Fruit fly (Drosophila melanogaster) whole organism, embryonic: Measurements from ENCODE around the gene MRG15.
A peak's percentile ranks its signal among the peaks of the same experiment; 100 is the strongest.

Source experiments
- Adf1 ChIP-seq: fragments of 200-800 bp; sonication (Bioruptor generic); IDR thresholded peaks from 2 replicates; pipeline ENCODE4 v1.3.6; 2022; ENCODE audit warnings: missing biosample characterization, missing genetic modification characterization
- Asciz ChIP-seq: fragments of 200-800 bp; sonication (Bioruptor generic); optimal IDR thresholded peaks from 2 replicates; lab custom pipeline; 2017; ENCODE audit warnings: missing biosample characterization, mild to moderate bottlenecking, missing genetic modification characterization, missing genetic modification reagents
- B-H1 ChIP-seq: fragments of 200-800 bp; sonication (Bioruptor generic); IDR thresholded peaks from 3 replicates; pipeline ENCODE4 v1.3.6; 2022; ENCODE audit warnings: missing biosample characterization, missing genetic modification characterization
- Bteb2 ChIP-seq: fragments of 200-800 bp; sonication (Bioruptor generic); optimal IDR thresholded peaks from 2 replicates; lab custom pipeline; 2016; ENCODE audit warnings: missing biosample characterization, missing genetic modification characterization
- CG10209 ChIP-seq: fragments of 200-800 bp; sonication (Bioruptor generic); optimal IDR thresholded peaks from 3 replicates; lab custom pipeline; 2017; ENCODE audit warnings: missing biosample characterization, mild to moderate bottlenecking, missing genetic modification characterization, missing genetic modification reagents
- CG10366 ChIP-seq: fragments of 200-800 bp; sonication (Bioruptor generic); IDR thresholded peaks from 2 replicates; pipeline ENCODE4 v1.3.6; 2022; ENCODE audit warnings: missing biosample characterization, missing genetic modification characterization
- CG10654 ChIP-seq: fragments of 200-800 bp; sonication (Bioruptor generic); optimal IDR thresholded peaks from 2 replicates; lab custom pipeline; 2016; ENCODE audit warnings: missing biosample characterization, missing genetic modification characterization
- CG12219 ChIP-seq: fragments of 200-800 bp; sonication (Bioruptor generic); optimal IDR thresholded peaks from 3 replicates; lab custom pipeline; 2018; ENCODE audit warnings: missing biosample characterization, mild to moderate bottlenecking, missing genetic modification characterization
- CG14014 ChIP-seq: fragments of 200-800 bp; sonication (Bioruptor generic); IDR thresholded peaks from 2 replicates; pipeline ENCODE4 v1.3.6; 2022; ENCODE audit warnings: missing biosample characterization, missing genetic modification characterization
- CG14860 ChIP-seq: fragments of 200-800 bp; sonication (Bioruptor generic); IDR thresholded peaks from 3 replicates; pipeline ENCODE4 v1.3.6; 2022; ENCODE audit warnings: missing biosample characterization, missing genetic modification characterization; ENCODE audit not compliant: partially characterized antibody
- CG15269 ChIP-seq: fragments of 200-800 bp; sonication (Bioruptor generic); optimal IDR thresholded peaks from 2 replicates; lab custom pipeline; 2018; ENCODE audit warnings: missing biosample characterization, mild to moderate bottlenecking, missing genetic modification characterization, moderate library complexity
- CG17802 ChIP-seq: fragments of 200-800 bp; sonication (Bioruptor generic); optimal IDR thresholded peaks from 2 replicates; lab custom pipeline; 2018; ENCODE audit warnings: missing biosample characterization, mild to moderate bottlenecking, missing genetic modification characterization, moderate library complexity
- CG18764 ChIP-seq: fragments of 200-800 bp; sonication (Bioruptor generic); optimal IDR thresholded peaks from 3 replicates; lab custom pipeline; 2016; ENCODE audit warnings: missing biosample characterization, missing genetic modification characterization
- CG32532 ChIP-seq: fragments of 200-800 bp; sonication (Bioruptor generic); IDR thresholded peaks from 2 replicates; pipeline ENCODE4 v1.3.6; 2022; ENCODE audit warnings: missing biosample characterization, missing genetic modification characterization
- CG34224 ChIP-seq: fragments of 200-800 bp; sonication (Bioruptor generic); IDR thresholded peaks from 3 replicates; pipeline ENCODE4 v1.3.6; 2022; ENCODE audit warnings: missing biosample characterization, missing genetic modification characterization; ENCODE audit not compliant: partially characterized antibody
- CG3847 ChIP-seq: fragments of 200-800 bp; sonication (Bioruptor generic); IDR thresholded peaks from 2 replicates; pipeline ENCODE4 v1.3.6; 2022; ENCODE audit warnings: missing biosample characterization, missing genetic modification characterization
- CG4424 ChIP-seq: fragments of 200-800 bp; sonication (Bioruptor generic); optimal IDR thresholded peaks from 3 replicates; lab custom pipeline; 2016; ENCODE audit warnings: missing biosample characterization, missing genetic modification characterization
- CG7556 ChIP-seq: fragments of 200-800 bp; sonication (Bioruptor generic); optimal IDR thresholded peaks from 2 replicates; lab custom pipeline; 2017; ENCODE audit warnings: missing biosample characterization, mild to moderate bottlenecking, missing genetic modification characterization
- CG8765 ChIP-seq: fragments of 200-800 bp; sonication (Bioruptor generic); IDR thresholded peaks from 2 replicates; pipeline ENCODE4 v1.3.6; 2022; ENCODE audit warnings: missing biosample characterization, missing genetic modification characterization
- CG8944 ChIP-seq: fragments of 200-800 bp; sonication (Bioruptor generic); optimal IDR thresholded peaks from 3 replicates; lab custom pipeline; 2016; ENCODE audit warnings: missing biosample characterization, missing genetic modification characterization
- D19B ChIP-seq: fragments of 200-800 bp; sonication (Bioruptor generic); optimal IDR thresholded peaks from 2 replicates; lab custom pipeline; 2017; ENCODE audit warnings: missing biosample characterization, mild to moderate bottlenecking, missing genetic modification characterization
- Dbx ChIP-seq: fragments of 200-800 bp; sonication (Bioruptor generic); IDR thresholded peaks from 3 replicates; pipeline ENCODE4 v1.3.6; 2022; ENCODE audit warnings: missing biosample characterization, missing genetic modification characterization
- Ets97D ChIP-seq: fragments of 200-800 bp; sonication (Bioruptor generic); optimal IDR thresholded peaks from 3 replicates; lab custom pipeline; 2016; ENCODE audit warnings: missing biosample characterization, missing genetic modification characterization
- Fer3 ChIP-seq: fragments of 200-800 bp; sonication (Bioruptor generic); optimal IDR thresholded peaks from 2 replicates; lab custom pipeline; 2018; ENCODE audit warnings: missing biosample characterization, mild to moderate bottlenecking, missing genetic modification characterization, moderate library complexity
- HmgD ChIP-seq: fragments of 200-800 bp; sonication (Bioruptor generic); optimal IDR thresholded peaks from 3 replicates; lab custom pipeline; 2016; ENCODE audit warnings: missing biosample characterization, missing genetic modification characterization
- Kr ChIP-seq: fragments of 200-800 bp; sonication (Bioruptor generic); optimal IDR thresholded peaks from 2 replicates; lab custom pipeline; 2017; ENCODE audit warnings: missing biosample characterization, mild to moderate bottlenecking, missing genetic modification characterization
- Lpt ChIP-seq: fragments of >200 bp; optimal IDR thresholded peaks from 2 replicates; lab custom pipeline; 2018; ENCODE audit warnings: missing biosample characterization, missing genetic modification characterization
- NC2α ChIP-seq: fragments of 200-800 bp; sonication (Bioruptor generic); optimal IDR thresholded peaks from 2 replicates; lab custom pipeline; 2016; ENCODE audit warnings: missing biosample characterization, missing genetic modification characterization
- Xbp1 ChIP-seq: fragments of 200-800 bp; sonication (Bioruptor generic); optimal IDR thresholded peaks from 3 replicates; lab custom pipeline; 2016; ENCODE audit warnings: missing biosample characterization, mild to moderate bottlenecking, missing genetic modification characterization
- YL-1 ChIP-seq: fragments of 200-800 bp; sonication (Bioruptor generic); optimal IDR thresholded peaks from 3 replicates; lab custom pipeline; 2017; ENCODE audit warnings: missing biosample characterization, mild to moderate bottlenecking, missing genetic modification characterization
- ase ChIP-seq: fragments of 200-800 bp; sonication (Bioruptor generic); IDR thresholded peaks from 3 replicates; pipeline ENCODE4 v1.3.6; 2022; ENCODE audit warnings: missing biosample characterization, missing genetic modification characterization
- br ChIP-seq: fragments of >200 bp; optimal IDR thresholded peaks from 2 replicates; lab custom pipeline; 2017
- cad ChIP-seq: fragments of >200 bp; optimal IDR thresholded peaks from 2 replicates; lab custom pipeline; 2017; ENCODE audit warnings: missing biosample characterization, missing genetic modification characterization
- crol ChIP-seq: fragments of 200-800 bp; sonication (Bioruptor generic); IDR thresholded peaks from 2 replicates; pipeline ENCODE4 v1.3.6; 2022; ENCODE audit warnings: missing biosample characterization, missing genetic modification characterization
- dm ChIP-seq: fragments of 200-800 bp; sonication (Bioruptor generic); optimal IDR thresholded peaks from 3 replicates; lab custom pipeline; 2016; ENCODE audit warnings: missing biosample characterization, missing genetic modification characterization
- ewg ChIP-seq: fragments of 200-800 bp; sonication (Bioruptor generic); optimal IDR thresholded peaks from 3 replicates; lab custom pipeline; 2017; ENCODE audit warnings: mild to moderate bottlenecking, missing biosample characterization, missing genetic modification reagents, missing genetic modification characterization
- fd96Cb ChIP-seq: fragments of 200-800 bp; sonication (Bioruptor generic); optimal IDR thresholded peaks from 2 replicates; lab custom pipeline; 2018; ENCODE audit warnings: missing biosample characterization, mild to moderate bottlenecking, missing genetic modification characterization, moderate library complexity
- fru ChIP-seq: fragments of >200 bp; optimal IDR thresholded peaks from 2 replicates; lab custom pipeline; 2017
- jumu ChIP-seq: fragments of 200-800 bp; sonication (Bioruptor generic); optimal IDR thresholded peaks from 3 replicates; lab custom pipeline; 2016; ENCODE audit warnings: missing biosample characterization, missing genetic modification characterization
- kay ChIP-seq: fragments of 200-800 bp; sonication (Bioruptor generic); optimal IDR thresholded peaks from 2 replicates; lab custom pipeline; 2016; ENCODE audit warnings: missing biosample characterization, missing genetic modification characterization
- kni ChIP-seq: fragments of 200-800 bp; sonication (Bioruptor generic); optimal IDR thresholded peaks from 3 replicates; lab custom pipeline; 2017; ENCODE audit warnings: mild to moderate bottlenecking, missing biosample characterization, missing genetic modification reagents, missing genetic modification characterization
- nerfin-1 ChIP-seq: fragments of 200-800 bp; sonication (Bioruptor generic); optimal IDR thresholded peaks from 3 replicates; lab custom pipeline; 2019; ENCODE audit warnings: missing biosample characterization, mild to moderate bottlenecking, missing genetic modification characterization, moderate library complexity
- prd ChIP-seq, 3 experiments: fragments of >200 bp in 2 of 3; fragments of 200-800 bp in 1 of 3; sonication (Bioruptor generic) in 1 of 3; optimal IDR thresholded peaks in 2 of 3; IDR thresholded peaks in 1 of 3; 2 replicates in 2 of 3; 3 replicates in 1 of 3; pipeline versions ENCODE4 v1.3.6 to Lab custom; 2017 to 2022; ENCODE audit warnings: missing biosample characterization in 1 of 3, missing genetic modification characterization in 1 of 3
- pros ChIP-seq: fragments of 200-800 bp; sonication (Bioruptor generic); optimal IDR thresholded peaks from 3 replicates; lab custom pipeline; 2019; ENCODE audit warnings: missing biosample characterization, mild to moderate bottlenecking, missing genetic modification characterization, moderate library complexity
- pzg ChIP-seq: fragments of 200-800 bp; sonication (Bioruptor generic); optimal IDR thresholded peaks from 3 replicates; lab custom pipeline; 2018; ENCODE audit warnings: missing biosample characterization, mild to moderate bottlenecking, missing genetic modification characterization, moderate library complexity
- schlank ChIP-seq: fragments of 200-800 bp; sonication (Bioruptor generic); optimal IDR thresholded peaks from 2 replicates; lab custom pipeline; 2018; ENCODE audit warnings: missing biosample characterization, mild to moderate bottlenecking, missing genetic modification characterization
- toy ChIP-seq: fragments of 200-800 bp; sonication (Bioruptor generic); IDR thresholded peaks from 2 replicates; pipeline ENCODE4 v1.3.6; 2022; ENCODE audit warnings: missing biosample characterization, missing genetic modification characterization
- tup ChIP-seq: fragments of 200-800 bp; sonication (Bioruptor generic); optimal IDR thresholded peaks from 2 replicates; lab custom pipeline; 2016; ENCODE audit warnings: missing biosample characterization, mild to moderate bottlenecking, missing genetic modification characterization, moderate library complexity
- zfh1 ChIP-seq: fragments of 200-800 bp; sonication (Bioruptor generic); IDR thresholded peaks from 3 replicates; pipeline ENCODE4 v1.3.6; 2022; ENCODE audit warnings: missing biosample characterization, missing genetic modification characterization

Gene MRG15

DNA sequence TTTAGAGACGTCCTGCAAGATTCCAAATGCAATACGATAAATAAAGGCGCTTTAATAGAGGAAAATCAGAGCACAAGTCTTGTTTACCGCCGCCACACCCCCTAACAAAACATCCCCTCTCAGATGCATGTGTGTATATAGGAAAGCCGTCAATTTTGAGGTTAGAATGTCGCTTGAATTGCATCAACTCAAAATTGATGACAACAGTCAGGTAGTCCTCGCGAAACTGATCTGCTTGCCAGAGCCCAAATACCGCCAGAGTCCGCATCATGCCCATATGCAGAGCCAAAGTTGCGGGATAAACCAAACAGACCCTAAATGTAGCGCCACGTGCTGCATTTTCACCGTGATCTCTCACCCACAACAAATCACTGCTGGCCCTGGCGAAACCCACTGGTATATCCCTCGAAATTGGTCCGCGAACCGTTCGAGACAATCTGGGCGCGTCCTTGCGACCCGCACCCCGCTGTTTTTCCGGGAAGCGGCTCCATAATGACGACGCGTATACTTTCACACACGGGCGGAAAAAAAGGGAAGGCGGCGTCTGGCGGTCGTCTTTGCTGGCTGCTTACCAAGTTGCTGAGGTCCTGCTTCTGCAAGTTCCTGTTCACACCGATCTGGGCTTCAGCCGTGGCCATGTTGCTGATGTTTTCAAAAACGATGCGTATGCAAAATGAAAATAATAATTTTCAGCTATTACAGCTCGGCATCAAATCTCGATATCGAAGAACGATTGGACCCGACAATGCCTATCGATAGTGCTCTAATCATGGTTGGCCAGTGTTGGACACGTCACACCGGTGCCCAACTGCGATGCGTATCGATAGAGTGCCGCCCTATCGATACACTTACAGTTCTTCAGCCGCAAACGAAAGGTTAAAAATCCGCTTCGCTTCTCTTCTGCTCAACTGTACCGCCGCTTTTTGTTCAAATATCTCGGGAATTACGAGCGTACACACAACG is 14.9 kb downstream of the MRG15 start, which contains the start of the genes eIF2gamma and Set (continued):
- TF ChIP-seq toy (GFP tag; lab: Robert Waterston, UW) (no peak), Bteb2 (no peak), Dbx (peak; percentile 64), D19B (GFP tag; lab: Kevin White, UChicago) (no peak), ase (GFP tag; lab: Robert Waterston, UW) (peak; percentile 18; the same call in 1 of the 3 replicates), tup (GFP tag; lab: Kevin White, UChicago) (peak; percentile 13), pros (GFP tag; lab: Kevin White, UChicago) (no peak), CG32532 (peak; percentile 41; the same call in 1 of the 2 replicates), fru (no peak), CG4424 (GFP tag; lab: Kevin White, UChicago) (no peak), Asciz (GFP tag; lab: Kevin White, UChicago) (no peak), YL-1 (peak; percentile 51), br (no peak), HmgD (GFP tag; lab: Kevin White, UChicago) (peak; percentile 79), CG3847 (GFP tag; lab: Robert Waterston, UW) (peak; percentile 72), CG8944 (GFP tag; lab: Kevin White, UChicago) (peak; percentile 25), CG14860 (GFP tag; lab: Robert Waterston, UW) (peak; percentile 96), nerfin-1 (tag; lab: Kevin White, UChicago) (peak; percentile 58), CG34224 (peak; percentile 96), kni (GFP tag; lab: Kevin White, UChicago) (no peak), kay (GFP tag; lab: Kevin White, UChicago) (no peak), jumu (GFP tag; lab: Kevin White, UChicago) (peak; percentile 55), prd (optimal IDR thresholded peaks at IDR 0.05; lab: Kevin White, UChicago) (no peak), prd (GFP tag; IDR thresholded peaks at IDR 0.05; lab: Robert Waterston, UW) (peak; percentile 54; the same call in 2 of the 3 replicates), zfh1 (GFP tag; lab: Robert Waterston, UW) (no peak), B-H1 (GFP tag; lab: Robert Waterston, UW) (no peak), Kr (no peak), CG12219 (GFP tag; lab: Kevin White, UChicago) (no peak), CG18764 (GFP tag; lab: Kevin White, UChicago) (no peak), Xbp1 (GFP tag; lab: Kevin White, UChicago) (peak; percentile 49), NC2α (GFP tag; lab: Kevin White, UChicago) (no peak), CG10654 (GFP tag; lab: Kevin White, UChicago) (no peak), pzg (GFP tag; lab: Kevin White, UChicago) (peak; percentile 96), CG14014 (GFP tag; lab: Robert Waterston, UW) (no peak; the same call in 1 of the 2 replicates), CG15269 (tag; lab: Kevin White, UChicago) (no peak), ewg (GFP tag; lab: Kevin White, UChicago) (no peak), CG17802 (peak; percentile 24), fd96Cb (tag; lab: Kevin White, UChicago) (no peak), Ets97D (GFP tag; lab: Kevin White, UChicago) (peak; percentile 77), CG8765 (GFP tag; lab: Robert Waterston, UW) (peak; percentile 38; the same call in 1 of the 2 replicates), crol (peak; percentile 61), Fer3 (tag; lab: Kevin White, UChicago) (no peak), cad (GFP tag; lab: Kevin White, UChicago) (no peak), dm (GFP tag; lab: Kevin White, UChicago) (peak; percentile 86), CG10209 (no peak), Adf1 (GFP tag; lab: Robert Waterston, UW) (peak; percentile 37), CG10366 (GFP tag; lab: Robert Waterston, UW) (0 out of 2 replicates have a peak, but pooled peaks have one; percentile 28), schlank (tag; lab: Kevin White, UChicago) (no peak), Lpt (GFP tag; lab: Kevin White, UChicago) (no peak), CG7556 (GFP tag; lab: Kevin White, UChicago) (no peak)
